Fruit fly (Drosophila melanogaster) whole organism, embryonic: ENCODE results near the gene CG43090.

Experiments used
- Asciz ChIP-seq: fragments of 200-800 bp; sonication (Bioruptor generic); optimal IDR thresholded peaks from 2 replicates; lab custom pipeline; 2017; ENCODE audit warnings: missing biosample characterization, mild to moderate bottlenecking, missing genetic modification characterization, missing genetic modification reagents
- Atf6 ChIP-seq: fragments of 200-800 bp; sonication (Bioruptor generic); IDR thresholded peaks from 2 replicates; pipeline ENCODE4 v1.3.6; 2022; ENCODE audit warnings: missing biosample characterization, missing genetic modification characterization
- CG11247 ChIP-seq: fragments of 200-800 bp; sonication (Bioruptor generic); IDR thresholded peaks from 2 replicates; pipeline ENCODE4 v1.3.6; 2022; ENCODE audit warnings: missing biosample characterization, missing genetic modification characterization
- CG12104 ChIP-seq: fragments of 200-800 bp; sonication (Bioruptor generic); optimal IDR thresholded peaks from 3 replicates; lab custom pipeline; 2016; ENCODE audit warnings: missing biosample characterization, missing genetic modification characterization
- CG12155 ChIP-seq: fragments of 200-800 bp; sonication (Bioruptor generic); optimal IDR thresholded peaks from 3 replicates; lab custom pipeline; 2016; ENCODE audit warnings: missing biosample characterization, missing genetic modification characterization
- CG12769 ChIP-seq: fragments of 200-800 bp; sonication (Bioruptor generic); optimal IDR thresholded peaks from 2 replicates; lab custom pipeline; 2019; ENCODE audit warnings: missing biosample characterization, mild to moderate bottlenecking, missing genetic modification characterization, moderate library complexity
- CG13424 ChIP-seq: fragments of 200-800 bp; sonication (Bioruptor generic); optimal IDR thresholded peaks from 2 replicates; lab custom pipeline; 2019; ENCODE audit warnings: missing biosample characterization, mild to moderate bottlenecking, missing genetic modification characterization, moderate library complexity
- CG17186 ChIP-seq: fragments of 200-800 bp; sonication (Bioruptor generic); optimal IDR thresholded peaks from 3 replicates; lab custom pipeline; 2017; ENCODE audit warnings: missing biosample characterization, missing genetic modification reagents, missing genetic modification characterization
- CG17802 ChIP-seq: fragments of 200-800 bp; sonication (Bioruptor generic); optimal IDR thresholded peaks from 2 replicates; lab custom pipeline; 2018; ENCODE audit warnings: missing biosample characterization, mild to moderate bottlenecking, missing genetic modification characterization, moderate library complexity
- CG18599 ChIP-seq: fragments of 200-800 bp; sonication (Bioruptor generic); optimal IDR thresholded peaks from 3 replicates; lab custom pipeline; 2017; ENCODE audit warnings: missing biosample characterization, missing genetic modification characterization, mild to moderate bottlenecking, moderate library complexity, missing genetic modification reagents
- CG2116 ChIP-seq: fragments of 200-800 bp; sonication (Bioruptor generic); optimal IDR thresholded peaks from 3 replicates; lab custom pipeline; 2018; ENCODE audit warnings: missing biosample characterization, mild to moderate bottlenecking, missing genetic modification characterization
- CG31441 ChIP-seq: fragments of 200-800 bp; sonication (Bioruptor generic); IDR thresholded peaks from 2 replicates; pipeline ENCODE4 v1.3.6; 2022; ENCODE audit warnings: missing biosample characterization, missing genetic modification characterization
- CG34224 ChIP-seq: fragments of 200-800 bp; sonication (Bioruptor generic); IDR thresholded peaks from 3 replicates; pipeline ENCODE4 v1.3.6; 2022; ENCODE audit warnings: missing biosample characterization, missing genetic modification characterization; ENCODE audit not compliant: partially characterized antibody
- CG34422 ChIP-seq: fragments of 200-800 bp; sonication (Bioruptor generic); IDR thresholded peaks from 3 replicates; pipeline ENCODE4 v1.3.6; 2022; ENCODE audit warnings: missing biosample characterization, missing genetic modification characterization
- CG42726 ChIP-seq: fragments of 200-800 bp; sonication (Bioruptor generic); IDR thresholded peaks from 2 replicates; pipeline ENCODE4 v1.3.6; 2022; ENCODE audit warnings: missing biosample characterization, missing genetic modification characterization; ENCODE audit not compliant: partially characterized antibody
- CG4424 ChIP-seq: fragments of 200-800 bp; sonication (Bioruptor generic); optimal IDR thresholded peaks from 3 replicates; lab custom pipeline; 2016; ENCODE audit warnings: missing biosample characterization, missing genetic modification characterization
- CG7357 ChIP-seq: fragments of 200-800 bp; sonication (Bioruptor generic); IDR thresholded peaks from 3 replicates; pipeline ENCODE4 v1.3.6; 2022; ENCODE audit warnings: missing biosample characterization, missing genetic modification characterization
- CG7556 ChIP-seq: fragments of 200-800 bp; sonication (Bioruptor generic); optimal IDR thresholded peaks from 2 replicates; lab custom pipeline; 2017; ENCODE audit warnings: missing biosample characterization, mild to moderate bottlenecking, missing genetic modification characterization
- CG8765 ChIP-seq: fragments of 200-800 bp; sonication (Bioruptor generic); IDR thresholded peaks from 2 replicates; pipeline ENCODE4 v1.3.6; 2022; ENCODE audit warnings: missing biosample characterization, missing genetic modification characterization
- D19B ChIP-seq: fragments of 200-800 bp; sonication (Bioruptor generic); optimal IDR thresholded peaks from 2 replicates; lab custom pipeline; 2017; ENCODE audit warnings: missing biosample characterization, mild to moderate bottlenecking, missing genetic modification characterization
- Dbx ChIP-seq: fragments of 200-800 bp; sonication (Bioruptor generic); IDR thresholded peaks from 3 replicates; pipeline ENCODE4 v1.3.6; 2022; ENCODE audit warnings: missing biosample characterization, missing genetic modification characterization
- Deaf1 ChIP-seq: fragments of 200-800 bp; optimal IDR thresholded peaks from 3 replicates; lab custom pipeline; 2019; ENCODE audit warnings: missing biosample characterization, mild to moderate bottlenecking, missing genetic modification characterization, moderate library complexity
- Dfd ChIP-seq, 2 experiments: fragments of >200 bp; optimal IDR thresholded peaks; 2 replicates each; lab custom pipeline; 2017; ENCODE audit warnings: missing biosample characterization in 2 of 2, missing genetic modification characterization in 2 of 2
- Doc2 ChIP-seq: fragments of 200-800 bp; sonication (Bioruptor generic); IDR thresholded peaks from 2 replicates; pipeline ENCODE4 v1.3.6; 2022; ENCODE audit warnings: missing biosample characterization, missing genetic modification characterization
- Fer3 ChIP-seq: fragments of 200-800 bp; sonication (Bioruptor generic); optimal IDR thresholded peaks from 2 replicates; lab custom pipeline; 2018; ENCODE audit warnings: missing biosample characterization, mild to moderate bottlenecking, missing genetic modification characterization, moderate library complexity
- H15 ChIP-seq: fragments of 200-800 bp; sonication (Bioruptor generic); IDR thresholded peaks from 3 replicates; pipeline ENCODE4 v1.3.6; 2022; ENCODE audit warnings: missing biosample characterization, missing genetic modification characterization
- H2.0 ChIP-seq: fragments of 200-800 bp; sonication (Bioruptor generic); IDR thresholded peaks from 2 replicates; pipeline ENCODE4 v1.3.6; 2022; ENCODE audit warnings: missing biosample characterization, missing genetic modification characterization
- HLH3B ChIP-seq: fragments of 200-800 bp; sonication (Bioruptor generic); IDR thresholded peaks from 2 replicates; pipeline ENCODE4 v1.3.6; 2022; ENCODE audit warnings: missing biosample characterization, missing genetic modification characterization
- Hand ChIP-seq: fragments of 200-800 bp; sonication (Bioruptor generic); optimal IDR thresholded peaks from 2 replicates; lab custom pipeline; 2017; ENCODE audit warnings: mild to moderate bottlenecking, missing biosample characterization, missing genetic modification reagents, missing genetic modification characterization
- Lpt ChIP-seq: fragments of >200 bp; optimal IDR thresholded peaks from 2 replicates; lab custom pipeline; 2018; ENCODE audit warnings: missing biosample characterization, missing genetic modification characterization
- MBD-R2 ChIP-seq: fragments of 200-800 bp; sonication (Bioruptor generic); IDR thresholded peaks from 2 replicates; pipeline ENCODE4 v1.3.6; 2022; ENCODE audit warnings: missing biosample characterization, missing genetic modification characterization
- Mes4 ChIP-seq: fragments of 200-800 bp; sonication (Bioruptor generic); optimal IDR thresholded peaks from 2 replicates; lab custom pipeline; 2016; ENCODE audit warnings: missing biosample characterization, missing genetic modification characterization
- Mrtf ChIP-seq: fragments of 200-800 bp; sonication (Bioruptor generic); IDR thresholded peaks from 3 replicates; pipeline ENCODE4 v1.3.6; 2022; ENCODE audit warnings: missing biosample characterization, missing genetic modification characterization
- Myb ChIP-seq: fragments of 200-800 bp; sonication (Bioruptor generic); optimal IDR thresholded peaks from 2 replicates; lab custom pipeline; 2016; ENCODE audit warnings: missing biosample characterization, missing genetic modification characterization
- Nf-YB ChIP-seq: fragments of 200-800 bp; sonication (Bioruptor generic); optimal IDR thresholded peaks from 3 replicates; lab custom pipeline; 2019; ENCODE audit warnings: missing biosample characterization, mild to moderate bottlenecking, missing genetic modification characterization, moderate library complexity
- Nf-YC ChIP-seq: fragments of 200-800 bp; optimal IDR thresholded peaks from 3 replicates; lab custom pipeline; 2019; ENCODE audit warnings: missing biosample characterization, mild to moderate bottlenecking, missing genetic modification characterization, moderate library complexity
- Sry-δ ChIP-seq: fragments of 200-800 bp; sonication (Bioruptor generic); optimal IDR thresholded peaks from 2 replicates; lab custom pipeline; 2016; ENCODE audit warnings: missing biosample characterization, missing genetic modification characterization
- Tbp ChIP-seq: fragments of >200 bp; optimal IDR thresholded peaks from 2 replicates; lab custom pipeline; 2018; ENCODE audit warnings: missing biosample characterization, missing genetic modification characterization
- bcd ChIP-seq: fragments of 200-800 bp; sonication (Bioruptor generic); optimal IDR thresholded peaks from 2 replicates; lab custom pipeline; 2017; ENCODE audit warnings: missing biosample characterization, mild to moderate bottlenecking, missing genetic modification characterization
- croc ChIP-seq: fragments of 200-800 bp; sonication (Bioruptor generic); conservative IDR thresholded peaks from 3 replicates; pipeline ENCODE4 v1.3.6; 2022; ENCODE audit warnings: missing biosample characterization, missing genetic modification characterization
- gfzf ChIP-seq: fragments of 200-800 bp; sonication (Bioruptor generic); optimal IDR thresholded peaks from 2 replicates; lab custom pipeline; 2016; ENCODE audit warnings: missing biosample characterization, mild to moderate bottlenecking, missing genetic modification characterization, moderate library complexity
- jigr1 ChIP-seq: fragments of 200-800 bp; sonication (Bioruptor generic); IDR thresholded peaks from 3 replicates; pipeline ENCODE4 v1.3.6; 2022; ENCODE audit warnings: missing biosample characterization, missing genetic modification characterization
- lbe ChIP-seq: fragments of 200-800 bp; sonication (Bioruptor generic); optimal IDR thresholded peaks from 2 replicates; lab custom pipeline; 2016; ENCODE audit warnings: missing biosample characterization, mild to moderate bottlenecking, missing genetic modification characterization
- lov ChIP-seq, 2 experiments: fragments of 200-800 bp in 1 of 2; fragments of >200 bp in 1 of 2; sonication (Bioruptor generic) in 1 of 2; IDR thresholded peaks in 1 of 2; optimal IDR thresholded peaks in 1 of 2; 2 replicates in 1 of 2; 3 replicates in 1 of 2; pipeline versions ENCODE4 v1.3.6 to Lab custom; 2017 to 2022; ENCODE audit warnings: missing biosample characterization in 1 of 2, missing genetic modification characterization in 1 of 2
- pnt ChIP-seq: fragments of 200-800 bp; sonication (Bioruptor generic); optimal IDR thresholded peaks from 3 replicates; lab custom pipeline; 2016; ENCODE audit warnings: missing biosample characterization, missing genetic modification characterization
- sqz ChIP-seq: fragments of 200-800 bp; sonication (Bioruptor generic); optimal IDR thresholded peaks from 3 replicates; lab custom pipeline; 2018; ENCODE audit warnings: missing biosample characterization, mild to moderate bottlenecking, missing genetic modification characterization
- vfl ChIP-seq: fragments of 200-800 bp; sonication (Bioruptor generic); optimal IDR thresholded peaks from 2 replicates; lab custom pipeline; 2016; ENCODE audit warnings: missing biosample characterization, missing genetic modification characterization
- vnd ChIP-seq: fragments of 200-800 bp; sonication (Bioruptor generic); IDR thresholded peaks from 3 replicates; pipeline ENCODE4 v1.3.6; 2022; ENCODE audit warnings: missing biosample characterization, missing genetic modification characterization; ENCODE audit not compliant: partially characterized antibody

Gene CG43090

DNA sequence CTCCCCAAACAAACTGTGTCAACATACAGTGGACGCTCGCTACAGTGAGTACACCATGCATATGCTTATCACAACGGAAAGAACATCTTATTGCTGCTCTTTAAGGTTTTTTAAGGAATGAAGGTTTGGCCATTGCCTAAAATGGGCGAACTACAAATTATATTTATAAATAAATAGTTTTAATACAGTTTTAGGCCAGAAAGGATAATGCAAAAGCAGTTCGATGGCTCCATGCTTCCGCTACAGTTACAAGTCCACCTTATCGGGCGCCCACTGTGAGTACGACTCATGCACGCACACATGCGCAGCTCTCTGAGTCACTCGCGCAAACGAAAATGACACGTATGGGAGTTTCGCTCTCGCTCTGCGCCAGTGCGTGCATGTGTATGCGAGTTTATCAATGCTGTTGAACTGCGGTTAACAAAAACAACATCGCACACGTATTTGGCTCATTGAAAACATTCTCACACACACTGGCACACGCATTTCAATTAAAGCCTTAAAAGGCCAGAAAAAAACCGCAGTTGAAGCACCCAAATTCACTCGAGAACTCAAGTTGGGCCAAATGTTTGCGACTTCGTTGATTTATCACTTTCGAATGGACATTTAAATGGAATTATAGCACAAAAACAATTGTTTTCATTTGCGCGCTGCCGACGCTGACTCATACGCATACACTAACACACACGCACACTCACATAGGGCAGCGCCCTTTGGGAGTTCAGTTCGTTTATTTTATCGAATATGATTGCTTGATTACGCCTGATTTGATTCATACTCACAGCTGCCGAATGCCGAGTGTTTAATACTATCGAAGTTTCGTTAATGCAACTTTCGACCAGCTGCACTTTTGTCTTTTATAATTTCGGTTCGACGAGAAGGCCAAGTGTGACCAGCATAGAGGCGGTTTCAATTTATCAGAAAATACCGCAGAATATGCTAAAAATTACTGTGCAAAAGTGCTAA, 24.8 kb upstream of the CG43090 start, which contains the start of gene sqh (continued):
- peak; percentile 70; the same call in 1 of the 2 replicates for TF ChIP-seq CG8765 (GFP tag; lab: Robert Waterston, UW)
- no peak for TF ChIP-seq CG12769 (tag; lab: Kevin White, UChicago)
- peak; percentile 84 for TF ChIP-seq CG7357 (GFP tag; lab: Robert Waterston, UW)
- TF ChIP-seq Fer3: peak; percentile 85
- TF ChIP-seq Asciz (GFP tag; lab: Kevin White, UChicago): peak; percentile 78
- peak; percentile 92 for TF ChIP-seq bcd (GFP tag; lab: Kevin White, UChicago)
- TF ChIP-seq Tbp: no peak
- peak; percentile 86 for TF ChIP-seq Mrtf (GFP tag; lab: Robert Waterston, UW)
- peak; percentile 75 for TF ChIP-seq lbe (GFP tag; lab: Kevin White, UChicago)
- peak; percentile 29; the same call in 2 of the 3 replicates for TF ChIP-seq CG34224
- peak; percentile 68 for TF ChIP-seq MBD-R2 (GFP tag; lab: Robert Waterston, UW)
- peak; percentile 69 for TF ChIP-seq Nf-YB (GFP tag; lab: Kevin White, UChicago)
- peak; percentile 92 for TF ChIP-seq CG13424 (tag; lab: Kevin White, UChicago)
- TF ChIP-seq croc: peak; percentile 87
- no peak for TF ChIP-seq CG42726 (GFP tag; lab: Robert Waterston, UW)
- TF ChIP-seq Hand (GFP tag; lab: Kevin White, UChicago): peak; percentile 86
- TF ChIP-seq H2.0 (GFP tag; lab: Robert Waterston, UW): peak; percentile 84
- TF ChIP-seq Deaf1: peak; percentile 55
- TF ChIP-seq Sry-δ (GFP tag; lab: Kevin White, UChicago): no peak
- TF ChIP-seq sqz (GFP tag; lab: Kevin White, UChicago): peak; percentile 57
- peak; percentile 63 for TF ChIP-seq vfl (GFP tag; lab: Kevin White, UChicago)
- peak; percentile 90 for TF ChIP-seq CG18599 (GFP tag; lab: Kevin White, UChicago)
- TF ChIP-seq CG2116: peak; percentile 56
- TF ChIP-seq CG31441: peak; percentile 77
- TF ChIP-seq CG11247 (GFP tag; lab: Robert Waterston, UW): peak; percentile 74
- no peak for TF ChIP-seq pnt (GFP tag; lab: Kevin White, UChicago)
- peak; percentile 2 for TF ChIP-seq Myb (GFP tag; lab: Kevin White, UChicago)
- peak; percentile 78 for TF ChIP-seq H15 (GFP tag; lab: Robert Waterston, UW)
- TF ChIP-seq Dfd (GFP tag; optimal IDR thresholded peaks at IDR 0.05; lab: Kevin White, UChicago): no peak
- TF ChIP-seq Atf6 (GFP tag; lab: Robert Waterston, UW): peak; percentile 94
- TF ChIP-seq CG17186 (GFP tag; lab: Kevin White, UChicago): peak; percentile 24
- TF ChIP-seq jigr1 (GFP tag; lab: Robert Waterston, UW): peak; percentile 85
- peak; percentile 78 for TF ChIP-seq CG12104 (GFP tag; lab: Kevin White, UChicago)
- TF ChIP-seq Mes4 (GFP tag; lab: Kevin White, UChicago): peak; percentile 3
- TF ChIP-seq gfzf (GFP tag; lab: Kevin White, UChicago): no peak
- TF ChIP-seq Lpt (GFP tag; lab: Kevin White, UChicago): no peak
- peak; percentile 38 for TF ChIP-seq CG17802
- peak; percentile 78 for TF ChIP-seq CG4424
- TF ChIP-seq Nf-YC (tag; lab: Kevin White, UChicago): peak; percentile 84
- peak; percentile 67 for TF ChIP-seq D19B (GFP tag; lab: Kevin White, UChicago)
- no peak for TF ChIP-seq vnd (GFP tag; lab: Robert Waterston, UW)
- peak; percentile 59 for TF ChIP-seq CG12155 (GFP tag; lab: Kevin White, UChicago)
- TF ChIP-seq CG7556: peak; percentile 90
- peak; percentile 88 for TF ChIP-seq CG34422
- TF ChIP-seq Doc2 (GFP tag; lab: Robert Waterston, UW): peak; percentile 44; the same call in 1 of the 2 replicates
- TF ChIP-seq lov (optimal IDR thresholded peaks at IDR 0.05; lab: Kevin White, UChicago): no peak
- peak; percentile 73; the same call in 2 of the 3 replicates for TF ChIP-seq lov (GFP tag; IDR thresholded peaks at IDR 0.05; lab: Robert Waterston, UW)
- TF ChIP-seq Dbx: peak; percentile 92
- TF ChIP-seq HLH3B (GFP tag; lab: Robert Waterston, UW): peak; percentile 90
